Fruit fly (Drosophila melanogaster) whole organism, wandering third instar larva: ENCODE results near the gene CG13082.

Source experiments
- Hnf4 ChIP-seq: fragments of 200-800 bp; sonication (Bioruptor generic); optimal IDR thresholded peaks from 2 replicates; lab custom pipeline; 2016; ENCODE audit warnings: missing biosample characterization, mild to moderate bottlenecking, missing genetic modification characterization
- Jra ChIP-seq: sonication (Bioruptor generic); optimal IDR thresholded peaks from 2 replicates; lab custom pipeline; 2016; ENCODE audit warnings: missing biosample characterization, missing genetic modification characterization
- Myc ChIP-seq: fragments of >200 bp; optimal IDR thresholded peaks from 2 replicates; lab custom pipeline; 2017
- N ChIP-seq: fragments of >200 bp; optimal IDR thresholded peaks from 2 replicates; lab custom pipeline; 2018; ENCODE audit warnings: missing biosample characterization, missing external identifiers, missing genetic modification characterization
- Rel ChIP-seq, 2 experiments: fragments of 200-800 bp; sonication (Bioruptor generic) in 1 of 2; optimal IDR thresholded peaks; 2 replicates in 1 of 2; 3 replicates in 1 of 2; lab custom pipeline; 2016 to 2019; ENCODE audit warnings: mild to moderate bottlenecking in 2 of 2, missing biosample characterization in 2 of 2, missing genetic modification characterization in 2 of 2, moderate library complexity in 1 of 2
- dmrt93B ChIP-seq: fragments of 200-800 bp; sonication (Bioruptor generic); optimal IDR thresholded peaks from 2 replicates; lab custom pipeline; 2018; ENCODE audit warnings: missing biosample characterization, mild to moderate bottlenecking, missing genetic modification characterization
- ey ChIP-seq: fragments of 200-800 bp; sonication (Bioruptor generic); optimal IDR thresholded peaks from 2 replicates; lab custom pipeline; 2016; ENCODE audit warnings: missing biosample characterization, missing genetic modification characterization
- lola ChIP-seq: fragments of >200 bp; optimal IDR thresholded peaks from 2 replicates; lab custom pipeline; 2017; ENCODE audit warnings: missing biosample characterization, missing genetic modification characterization
- pan ChIP-seq: fragments of >200 bp; optimal IDR thresholded peaks from 2 replicates; lab custom pipeline; 2017
- tai ChIP-seq: sonication (Bioruptor generic); optimal IDR thresholded peaks from 2 replicates; lab custom pipeline; 2016; ENCODE audit warnings: missing biosample characterization, missing genetic modification characterization
- usp ChIP-seq: fragments of >200 bp; optimal IDR thresholded peaks from 2 replicates; lab custom pipeline; 2017; ENCODE audit warnings: missing biosample characterization, missing genetic modification characterization

DNA sequence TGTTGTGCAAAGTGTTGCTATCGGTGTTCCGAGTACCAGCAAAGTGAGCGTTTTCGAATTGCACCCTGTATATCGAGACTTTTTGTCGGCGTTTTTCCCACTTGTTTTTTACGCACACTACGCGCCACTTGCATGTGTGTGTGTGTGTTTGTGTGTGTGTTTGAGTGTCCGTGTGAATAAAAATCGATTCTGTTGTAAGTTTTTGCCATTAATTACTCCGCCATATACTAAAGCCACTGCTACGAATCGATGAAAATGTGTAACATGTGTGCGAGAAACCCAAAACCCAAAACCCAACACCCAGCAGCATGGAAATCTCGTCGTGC lies 49.1 kb downstream of the CG13082 start:
- TF ChIP-seq dmrt93B (GFP tag; lab: Kevin White, UChicago): no peak
- TF ChIP-seq Jra: no peak
- no peak for TF ChIP-seq pan (lab: Kevin White, UChicago)
- TF ChIP-seq usp (GFP tag; lab: Kevin White, UChicago): no peak
- no peak for TF ChIP-seq tai (GFP tag; lab: Kevin White, UChicago)
- TF ChIP-seq Myc (lab: Kevin White, UChicago): no peak
- TF ChIP-seq ey (GFP tag; lab: Kevin White, UChicago): no peak
- TF ChIP-seq Rel (GFP tag; optimal IDR thresholded peaks at IDR 0.05; lab: Kevin White, UChicago): no peak
- TF ChIP-seq Rel (tag; optimal IDR thresholded peaks at IDR 0.05; lab: Kevin White, UChicago): no peak
- TF ChIP-seq N (GFP tag; lab: Kevin White, UChicago): peak; percentile 66
- no peak for TF ChIP-seq Hnf4 (GFP tag; lab: Kevin White, UChicago)
- no peak for TF ChIP-seq lola
